Worm (Caenorhabditis elegans) whole organism, late embryonic: ENCODE measurements around the gene ugt-14.

Experiments
- Y22D7AL.16 ChIP-seq: sonication (generic microtip); optimal IDR thresholded peaks from 2 replicates; lab custom pipeline; 2016; ENCODE audit warnings: missing genetic modification characterization, missing compliant biosample characterization
- ama-1 ChIP-seq: fragments of 150-350 bp; optimal IDR thresholded peaks from 2 replicates; lab custom pipeline; 2014
- dve-1 ChIP-seq: sonication (generic microtip); optimal IDR thresholded peaks from 2 replicates; lab custom pipeline; 2017; ENCODE audit warnings: antibody characterized with exemption, mild to moderate bottlenecking, missing genetic modification characterization, missing compliant biosample characterization
- fkh-10 ChIP-seq: fragments of 150-350 bp; optimal IDR thresholded peaks from 2 replicates; lab custom pipeline; 2014; ENCODE audit warnings: missing biosample characterization, missing genetic modification reagents, missing genetic modification characterization
- pha-4 ChIP-seq: fragments of 150-350 bp; optimal IDR thresholded peaks from 2 replicates; lab custom pipeline; 2018; ENCODE audit warnings: missing biosample characterization, missing genetic modification reagents, missing genetic modification characterization

DNA sequence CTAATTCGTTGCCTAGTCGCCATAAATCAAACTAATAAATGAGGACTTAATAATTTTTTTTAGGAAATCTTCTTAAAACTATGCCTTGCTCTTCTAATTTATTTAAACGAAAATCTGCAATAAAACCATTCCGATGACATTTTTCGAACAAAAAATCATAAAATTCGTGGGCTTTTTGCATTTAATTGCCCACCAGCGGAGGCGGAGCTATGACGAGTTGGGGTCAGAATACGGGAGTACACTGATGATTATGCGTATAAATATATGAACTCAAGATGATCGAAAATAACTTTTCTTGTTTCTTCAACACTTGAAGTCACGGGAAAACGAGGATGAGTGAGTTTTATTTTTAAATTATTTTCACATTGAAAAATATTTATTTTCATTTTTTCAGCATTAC lies 28.4 kb downstream of the ugt-14 start, which contains the start of gene catp-2:
- TF ChIP-seq Y22D7AL.16 (tag; lab: Kevin White, UChicago) (no peak), ama-1 (lab: Kevin White, UChicago) (no peak), fkh-10 (GFP tag; lab: Kevin White, UChicago) (no peak), dve-1 (tag; lab: Kevin White, UChicago) (no peak), pha-4 (no peak)
